Worm (Caenorhabditis elegans): ENCODE results near the gene wsp-1.

wsp-1 gene

DNA sequence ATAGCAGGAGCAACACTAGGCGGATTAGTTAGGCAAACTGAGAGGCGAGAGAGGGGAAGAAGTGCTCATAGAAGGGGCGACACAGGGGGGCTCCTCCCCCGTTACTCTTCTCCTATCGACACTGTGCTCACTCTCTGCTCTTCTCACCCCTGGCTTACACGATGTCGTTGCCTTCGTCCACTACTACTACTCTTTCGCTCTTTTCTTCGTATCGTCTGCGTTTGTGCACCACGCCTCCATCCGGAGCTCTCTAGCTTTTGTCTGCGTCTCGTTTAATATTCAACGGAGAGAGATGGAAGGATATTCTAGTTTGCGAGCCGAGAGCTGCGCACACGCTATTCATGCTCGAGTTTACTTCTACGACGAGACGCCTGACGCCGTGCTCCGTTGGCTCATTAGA is 15.4 kb downstream of the wsp-1 start (continued):
- TF ChIP-seq unc-30 (tag; optimal IDR thresholded peaks at IDR 0.05) = no peak
- peak; percentile 22 for TF ChIP-seq jun-1 (tag; optimal IDR thresholded peaks at IDR 0.05)
- TF ChIP-seq hlh-17 (GFP tag; optimal IDR thresholded peaks at IDR 0.05; ENCODE audit: borderline replicate concordance) = no peak
- TF ChIP-seq pag-3 (tag; optimal IDR thresholded peaks at IDR 0.05; ENCODE audit: borderline replicate concordance, insufficient read depth) = no peak
- no peak for TF ChIP-seq aha-1 (tag; optimal IDR thresholded peaks at IDR 0.05)
- peak; percentile 45; the same call in 1 of the 2 replicates for TF ChIP-seq isw-1 (GFP tag; IDR thresholded peaks at IDR 0.05)

DNA sequence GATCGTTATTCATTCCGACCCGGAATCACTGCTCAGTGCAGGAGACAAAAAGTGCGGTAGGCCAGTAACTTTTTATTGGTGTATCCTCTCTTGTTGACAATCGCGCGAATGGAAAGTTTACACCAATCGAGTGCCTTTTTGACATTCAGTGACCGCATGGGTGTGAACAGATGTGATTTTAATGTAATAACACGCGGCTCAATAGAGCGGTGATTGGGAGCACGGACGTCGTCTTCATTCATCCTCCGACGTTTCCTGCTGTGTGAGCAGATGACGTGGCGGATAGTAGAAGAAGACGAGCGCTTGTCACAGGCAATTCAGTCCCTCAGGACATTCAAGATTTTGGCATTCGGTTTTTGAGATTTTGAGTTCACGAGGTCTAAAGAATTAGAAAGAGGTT is 16.2 kb downstream of the wsp-1 start:
- TF ChIP-seq fkh-10 (GFP tag; optimal IDR thresholded peaks at IDR 0.05) (peak; percentile 56), lin-14 (GFP tag; optimal IDR thresholded peaks at IDR 0.05) (peak; percentile 5), unc-130 (tag; optimal IDR thresholded peaks at IDR 0.05) (no peak), mab-9 (GFP tag; IDR thresholded peaks at IDR 0.05) (no peak)

DNA sequence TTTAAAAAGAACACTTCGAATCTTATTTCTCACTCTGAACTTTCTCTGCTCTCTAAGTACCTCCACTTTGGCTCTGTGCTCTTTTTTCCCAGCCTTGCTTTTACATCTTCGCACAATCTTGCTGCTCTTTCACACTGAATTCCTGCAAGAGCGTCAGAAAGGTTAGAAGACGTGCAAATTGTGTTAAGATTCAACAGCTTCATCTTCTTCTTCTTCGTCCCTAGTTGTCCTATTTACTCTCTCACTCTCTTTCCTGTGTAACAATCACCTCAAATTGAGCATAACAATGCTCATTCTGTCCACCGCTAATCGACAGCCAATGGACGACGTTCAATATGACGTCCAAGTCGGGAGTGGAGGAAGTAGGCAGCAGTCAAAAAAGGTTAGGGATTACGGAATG is 17.3 kb downstream of the wsp-1 start:
- TF ChIP-seq lin-14 (GFP tag; optimal IDR thresholded peaks at IDR 0.05) (no peak), tlp-1 (tag; optimal IDR thresholded peaks at IDR 0.05) (no peak), pag-3 (tag; optimal IDR thresholded peaks at IDR 0.05; ENCODE audit: borderline replicate concordance, insufficient read depth) (no peak), fkh-10 (GFP tag; optimal IDR thresholded peaks at IDR 0.05) (peak; percentile 65), hlh-17 (GFP tag; optimal IDR thresholded peaks at IDR 0.05; ENCODE audit: borderline replicate concordance) (no peak), nhr-76 (tag; optimal IDR thresholded peaks at IDR 0.05) (no peak), F16B12.6 (tag; optimal IDR thresholded peaks at IDR 0.05) (no peak)

DNA sequence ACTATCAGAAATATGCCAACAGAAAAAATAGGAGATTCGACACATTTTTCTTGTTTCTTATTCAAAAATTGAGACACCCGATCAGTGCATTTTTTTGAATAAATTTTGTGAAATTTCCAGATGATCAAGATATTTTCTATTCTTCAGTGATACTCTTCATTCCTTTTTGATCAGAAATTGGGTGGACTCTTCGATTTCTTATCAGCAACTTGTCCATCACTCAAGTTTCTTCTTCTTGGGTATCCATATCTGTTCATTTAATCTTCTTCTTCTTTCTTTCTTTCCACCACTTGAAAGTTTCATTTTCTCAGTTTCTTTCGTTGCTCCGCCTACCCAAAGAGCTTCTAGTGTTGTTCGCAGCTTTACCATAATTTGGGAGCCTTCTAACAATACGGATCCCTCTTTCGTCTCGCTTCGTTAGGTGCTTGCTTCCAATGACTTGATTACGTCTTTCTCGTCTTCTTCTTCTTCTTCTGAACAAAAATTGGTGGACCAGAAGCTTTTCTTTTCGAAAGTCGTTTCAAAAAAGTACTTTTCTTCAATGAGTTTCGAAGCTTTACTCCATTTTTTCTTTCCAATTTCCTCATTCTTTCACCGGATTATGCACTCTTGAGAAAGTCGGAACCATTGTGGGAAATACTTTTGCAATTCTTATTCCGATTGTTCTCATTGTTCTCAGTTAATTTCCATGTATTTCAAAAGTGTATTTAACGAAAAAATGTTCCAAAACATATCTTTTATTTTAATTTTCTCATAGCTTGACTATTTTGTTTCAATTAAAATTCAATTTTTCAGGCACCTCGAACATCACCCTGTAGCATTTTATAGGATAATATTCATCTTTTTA is 22.8 kb downstream of the wsp-1 start, which contains the start of gene pct-1:
Gene pct-1, plus strand, starts transcription at position 797 of the 847 bp plus-strand sequence.
- TF ChIP-seq Y116A8C.19 (tag; optimal IDR thresholded peaks at IDR 0.05; ENCODE audit: borderline replicate concordance) (no peak), nhr-85 (tag) (peak; percentile 63), lin-15B (tag; optimal IDR thresholded peaks at IDR 0.05) (no peak), lin-14 (GFP tag; optimal IDR thresholded peaks at IDR 0.05) (peak; percentile 33), isw-1 (GFP tag; IDR thresholded peaks at IDR 0.05) (no peak)

DNA sequence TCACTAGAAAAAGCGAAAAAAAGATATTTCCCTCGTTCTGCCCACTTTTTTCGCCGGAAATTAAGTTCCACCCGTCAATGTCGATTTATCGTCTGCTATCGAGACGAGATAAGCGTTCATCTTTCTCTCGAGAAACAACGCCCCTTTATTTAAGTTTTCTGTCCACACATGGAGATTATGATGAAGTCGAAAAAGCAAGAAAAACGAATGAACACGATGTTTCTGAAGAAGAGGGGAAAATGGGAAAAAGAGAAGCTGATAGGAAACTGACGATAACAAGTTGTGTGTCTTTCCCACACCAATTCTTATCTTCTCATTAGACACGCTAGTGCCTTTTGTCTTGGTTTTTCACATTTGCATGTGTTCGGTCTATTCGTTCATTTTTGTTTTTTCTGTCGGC is 24.0 kb downstream of the wsp-1 start:
- TF ChIP-seq unc-98 (GFP tag; IDR thresholded peaks at IDR 0.05) = no peak
- TF ChIP-seq rnt-1 (tag; optimal IDR thresholded peaks at IDR 0.05) = no peak
- no peak for TF ChIP-seq lir-3 (tag; optimal IDR thresholded peaks at IDR 0.05; ENCODE audit: poor library complexity)
- TF ChIP-seq jun-1 (tag; optimal IDR thresholded peaks at IDR 0.05) = no peak
- peak; percentile 13 for TF ChIP-seq elt-2 (tag; optimal IDR thresholded peaks at IDR 0.05)
- no peak for TF ChIP-seq ceh-8 (GFP tag; optimal IDR thresholded peaks at IDR 0.05)
- no peak for TF ChIP-seq nhr-47 (tag; optimal IDR thresholded peaks at IDR 0.05)
- TF ChIP-seq C16A3.4 (tag; optimal IDR thresholded peaks at IDR 0.05) = no peak
- TF ChIP-seq vab-15 (tag; optimal IDR thresholded peaks at IDR 0.05) = no peak
- TF ChIP-seq skn-1 (tag; optimal IDR thresholded peaks at IDR 0.05) = no peak
- no peak for TF ChIP-seq C04F5.9 (tag; optimal IDR thresholded peaks at IDR 0.05)
- peak in 1 of 6 experiments; percentile 12 for TF ChIP-seq elt-3 (tag; optimal IDR thresholded peaks at IDR 0.05)
- peak; percentile 83 for TF ChIP-seq blmp-1 (tag; optimal IDR thresholded peaks at IDR 0.05)
- TF ChIP-seq zag-1 (tag; optimal IDR thresholded peaks at IDR 0.05) = no peak
- TF ChIP-seq ama-1 (optimal IDR thresholded peaks at IDR 0.05) = no peak
- TF ChIP-seq ceh-63 (GFP tag; optimal IDR thresholded peaks at IDR 0.05) = no peak
- TF ChIP-seq mab-9 (GFP tag; IDR thresholded peaks at IDR 0.05) = no peak
- TF ChIP-seq swsn-7 (tag; optimal IDR thresholded peaks at IDR 0.05) = no peak
- no peak for TF ChIP-seq mdl-1 (tag; optimal IDR thresholded peaks at IDR 0.05)
- TF ChIP-seq hlh-17 (GFP tag; optimal IDR thresholded peaks at IDR 0.05; ENCODE audit: borderline replicate concordance) = no peak
- TF ChIP-seq mef-2 (tag; optimal IDR thresholded peaks at IDR 0.05) = no peak
- no peak for TF ChIP-seq nhr-90 (tag; optimal IDR thresholded peaks at IDR 0.05; ENCODE audit: poor library complexity)
- TF ChIP-seq snu-23 (GFP tag; optimal IDR thresholded peaks at IDR 0.05) = no peak
- no peak for TF ChIP-seq xbp-1 (tag; optimal IDR thresholded peaks at IDR 0.05)
- TF ChIP-seq fkh-8 (tag; optimal IDR thresholded peaks at IDR 0.05) = no peak
- TF ChIP-seq ztf-4 (tag; optimal IDR thresholded peaks at IDR 0.05) = no peak
- TF ChIP-seq tlp-1 (tag; optimal IDR thresholded peaks at IDR 0.05) = no peak
- TF ChIP-seq sox-4 (tag; optimal IDR thresholded peaks at IDR 0.05) = no peak
- TF ChIP-seq egl-27 (tag; optimal IDR thresholded peaks at IDR 0.05) = no peak
- TF ChIP-seq ces-1 (GFP tag; optimal IDR thresholded peaks at IDR 0.05) = no peak
- TF ChIP-seq aha-1 (tag; optimal IDR thresholded peaks at IDR 0.05) = no peak
- peak; percentile 45 for TF ChIP-seq lin-14 (GFP tag; optimal IDR thresholded peaks at IDR 0.05)
